Worm (Caenorhabditis elegans): ENCODE data around the gene R13A1.3.

R13A1.3 gene

DNA sequence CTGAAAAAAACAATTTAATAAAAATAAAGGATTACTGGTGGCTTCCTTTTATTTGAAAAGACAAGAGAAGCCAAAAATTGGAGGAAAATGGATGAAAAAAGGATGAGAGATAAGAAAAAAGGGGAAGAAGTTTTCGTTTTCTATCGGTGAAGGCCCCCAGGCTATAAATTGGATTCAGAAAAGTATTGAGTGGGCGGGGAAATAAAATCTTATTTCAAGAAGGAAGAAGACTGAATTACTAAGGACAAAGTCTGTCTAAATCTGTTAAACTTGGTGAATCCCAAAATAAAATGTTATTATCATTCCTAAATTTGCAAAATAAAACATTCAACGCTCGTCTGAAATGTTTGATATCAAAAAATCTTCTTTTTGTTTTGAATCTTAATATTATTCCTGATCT lies 18.3 kb downstream of the R13A1.3 start:
- no peak for TF ChIP-seq tbx-37 (GFP tag; conservative IDR thresholded peaks at IDR 0.05)
- TF ChIP-seq ets-7 (tag; optimal IDR thresholded peaks at IDR 0.05): no peak
- TF ChIP-seq scrt-1 (GFP tag; IDR thresholded peaks at IDR 0.05): no peak
- TF ChIP-seq tra-4 (tag; optimal IDR thresholded peaks at IDR 0.05): no peak
- TF ChIP-seq sea-1 (GFP tag; conservative IDR thresholded peaks at IDR 0.05): no peak
- TF ChIP-seq F13C5.2 (tag; optimal IDR thresholded peaks at IDR 0.05): no peak
- no peak for TF ChIP-seq hnd-1 (tag; optimal IDR thresholded peaks at IDR 0.05)
- TF ChIP-seq tbx-11 (GFP tag; IDR thresholded peaks at IDR 0.05): no peak
- TF ChIP-seq ceh-36 (tag; optimal IDR thresholded peaks at IDR 0.05): no peak
- no peak for TF ChIP-seq ceh-13 (GFP tag; optimal IDR thresholded peaks at IDR 0.05)
- no peak for TF ChIP-seq hmg-4 (GFP tag; optimal IDR thresholded peaks at IDR 0.05)
- no peak for TF ChIP-seq hmbx-1 (tag; optimal IDR thresholded peaks at IDR 0.05)
- no peak for TF ChIP-seq B0310.2 (tag; optimal IDR thresholded peaks at IDR 0.05)
- no peak for TF ChIP-seq pes-1 (GFP tag; IDR thresholded peaks at IDR 0.05)
- TF ChIP-seq aly-1 (tag; optimal IDR thresholded peaks at IDR 0.05): no peak
- TF ChIP-seq ama-1 (optimal IDR thresholded peaks at IDR 0.05): no peak

DNA sequence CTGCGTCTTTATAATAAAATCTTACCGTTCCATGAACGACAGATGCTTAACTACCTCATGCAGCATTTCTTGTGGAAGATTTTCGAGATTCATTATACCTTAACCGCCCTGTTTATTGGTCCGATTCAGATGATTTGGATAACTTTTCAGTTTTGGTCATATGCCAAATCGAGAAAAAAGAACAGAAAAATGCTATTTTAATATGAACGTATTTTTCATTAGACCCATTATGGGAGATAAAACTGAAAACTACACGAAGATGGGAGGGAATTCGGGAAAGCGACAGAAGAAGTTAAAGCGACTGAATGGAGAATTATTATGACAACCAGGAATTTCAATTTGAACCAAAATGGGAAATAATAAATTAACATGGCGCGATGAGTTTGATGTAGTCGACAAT lies 23.3 kb downstream of the R13A1.3 start, which contains the start of gene R13A1.10:
R13A1.10 (minus strand) TSS at position 101 of the 400 bp plus-strand sequence.
- TF ChIP-seq pes-1 (GFP tag; IDR thresholded peaks at IDR 0.05) (no peak), hmbx-1 (tag; optimal IDR thresholded peaks at IDR 0.05) (no peak), F13C5.2 (tag; optimal IDR thresholded peaks at IDR 0.05) (no peak), tra-4 (tag; optimal IDR thresholded peaks at IDR 0.05) (no peak), ceh-36 (tag; optimal IDR thresholded peaks at IDR 0.05) (no peak), ets-7 (tag; optimal IDR thresholded peaks at IDR 0.05) (no peak), hmg-4 (GFP tag; optimal IDR thresholded peaks at IDR 0.05) (no peak), tbx-11 (GFP tag; IDR thresholded peaks at IDR 0.05) (no peak)

DNA sequence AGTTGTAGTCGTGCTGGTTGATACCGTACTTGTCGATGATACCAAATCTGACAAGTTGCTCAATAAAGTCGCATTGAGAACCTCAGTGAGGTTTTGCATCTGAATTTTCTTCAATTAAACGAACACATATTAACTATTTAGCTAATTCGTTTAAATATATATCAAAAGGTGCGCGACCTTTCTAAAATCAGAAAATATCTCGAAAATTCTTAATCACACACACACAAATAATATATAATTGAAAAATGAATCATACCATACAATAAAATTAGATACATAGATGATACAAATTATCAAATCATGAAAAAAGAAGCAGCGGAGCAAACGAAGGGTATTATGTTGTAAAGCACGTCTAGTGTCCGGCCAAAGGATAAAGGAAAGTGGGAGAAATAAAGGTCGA lies 24.4 kb downstream of the R13A1.3 start, which contains the start of gene D2024.5:
D2024.5 (minus strand) TSS at position 101 of the 400 bp plus-strand sequence.
- TF ChIP-seq ets-7 (tag; optimal IDR thresholded peaks at IDR 0.05) (no peak), scrt-1 (GFP tag; IDR thresholded peaks at IDR 0.05) (no peak)

DNA sequence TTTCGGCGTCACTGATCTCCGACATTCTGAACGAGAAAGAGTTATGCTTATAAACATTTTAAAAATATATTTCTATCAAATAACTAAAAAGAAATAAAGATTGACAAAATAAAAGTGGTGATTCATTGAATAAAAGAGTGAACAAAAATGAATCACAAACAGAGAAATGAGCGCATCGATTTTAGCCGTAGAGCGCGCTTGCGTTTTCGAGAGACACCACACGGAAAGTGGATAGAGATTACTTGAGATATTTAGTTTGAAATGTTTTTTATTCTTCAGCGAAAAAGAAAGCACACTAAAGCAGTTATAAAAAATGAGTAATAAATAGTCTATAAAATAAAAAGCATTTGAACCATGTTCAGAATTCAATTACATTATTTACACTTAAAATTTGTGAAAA lies 26.4 kb downstream of the R13A1.3 start, which contains the start of gene cap-1:
cap-1 (minus strand) TSS at position 26 of the 400 bp plus-strand sequence.
- TF ChIP-seq aly-1 (tag; optimal IDR thresholded peaks at IDR 0.05): no peak
- TF ChIP-seq tbx-37 (GFP tag; conservative IDR thresholded peaks at IDR 0.05): peak; percentile 44; the same call in 1 of the 2 replicates
- peak; percentile 36 for TF ChIP-seq F13C5.2 (tag; optimal IDR thresholded peaks at IDR 0.05)

DNA sequence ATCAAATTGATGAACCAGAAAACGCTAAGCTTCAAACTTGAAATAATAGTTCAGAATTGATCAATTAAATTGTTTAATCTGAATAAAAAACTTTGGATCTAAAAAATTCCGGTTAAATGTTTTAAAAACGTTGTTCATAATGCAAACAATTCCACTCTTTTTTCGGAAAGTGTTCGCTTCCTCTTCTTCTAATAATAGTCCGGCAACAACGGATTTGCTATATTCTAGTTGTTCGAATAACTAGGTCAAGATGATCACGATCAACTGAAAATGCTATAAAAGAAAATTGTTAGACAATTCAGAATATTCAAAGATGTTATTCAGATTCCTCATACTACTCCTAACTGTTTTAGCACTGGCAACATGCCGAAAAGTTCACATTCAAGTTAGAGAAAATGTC lies 27.1 kb downstream of the R13A1.3 start, which contains the start of gene D2024.4:
D2024.4 (plus strand) TSS at position 301 of the 400 bp plus-strand sequence.
- TF ChIP-seq ama-1 (optimal IDR thresholded peaks at IDR 0.05): no peak
- no peak for TF ChIP-seq ceh-36 (tag; optimal IDR thresholded peaks at IDR 0.05)
- TF ChIP-seq F13C5.2 (tag; optimal IDR thresholded peaks at IDR 0.05): no peak
- TF ChIP-seq hmbx-1 (tag; optimal IDR thresholded peaks at IDR 0.05): no peak
- no peak for TF ChIP-seq aly-1 (tag; optimal IDR thresholded peaks at IDR 0.05)
- TF ChIP-seq scrt-1 (GFP tag; IDR thresholded peaks at IDR 0.05): no peak
- TF ChIP-seq sea-1 (GFP tag; conservative IDR thresholded peaks at IDR 0.05): no peak
- TF ChIP-seq flt-1 (GFP tag; IDR thresholded peaks at IDR 0.05): no peak
- TF ChIP-seq B0310.2 (tag; optimal IDR thresholded peaks at IDR 0.05): no peak
- TF ChIP-seq hnd-1 (tag; optimal IDR thresholded peaks at IDR 0.05): no peak
- no peak for TF ChIP-seq tbx-37 (GFP tag; conservative IDR thresholded peaks at IDR 0.05)
- no peak for TF ChIP-seq tbx-11 (GFP tag; IDR thresholded peaks at IDR 0.05)
- TF ChIP-seq ets-7 (tag; optimal IDR thresholded peaks at IDR 0.05): no peak
- TF ChIP-seq tra-4 (tag; optimal IDR thresholded peaks at IDR 0.05): no peak

DNA sequence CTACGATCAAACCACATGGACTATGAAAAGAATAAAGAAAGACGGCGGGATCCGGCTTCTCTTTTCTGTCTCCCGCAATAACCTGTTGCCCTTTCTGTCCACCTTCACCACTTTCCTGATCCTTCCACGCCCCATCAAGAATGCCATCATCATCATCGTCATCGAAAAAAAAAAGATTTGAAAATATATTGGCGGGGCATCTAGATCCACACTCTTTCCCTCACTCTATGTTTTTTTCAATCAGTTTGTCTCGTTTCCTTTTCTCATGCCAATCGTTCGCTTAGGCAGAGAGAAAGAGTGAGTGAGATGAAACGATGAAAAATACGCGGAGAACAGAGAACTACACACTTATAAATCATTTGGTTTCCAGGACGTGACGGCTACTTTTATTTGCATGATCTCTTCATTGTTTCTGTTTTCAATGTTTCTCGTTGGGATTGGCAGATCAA lies 29.8 kb downstream of the R13A1.3 start:
- TF ChIP-seq tbx-11 (GFP tag; IDR thresholded peaks at IDR 0.05): no peak
- TF ChIP-seq ets-7 (tag; optimal IDR thresholded peaks at IDR 0.05): no peak
- no peak for TF ChIP-seq tbx-37 (GFP tag; conservative IDR thresholded peaks at IDR 0.05)

DNA sequence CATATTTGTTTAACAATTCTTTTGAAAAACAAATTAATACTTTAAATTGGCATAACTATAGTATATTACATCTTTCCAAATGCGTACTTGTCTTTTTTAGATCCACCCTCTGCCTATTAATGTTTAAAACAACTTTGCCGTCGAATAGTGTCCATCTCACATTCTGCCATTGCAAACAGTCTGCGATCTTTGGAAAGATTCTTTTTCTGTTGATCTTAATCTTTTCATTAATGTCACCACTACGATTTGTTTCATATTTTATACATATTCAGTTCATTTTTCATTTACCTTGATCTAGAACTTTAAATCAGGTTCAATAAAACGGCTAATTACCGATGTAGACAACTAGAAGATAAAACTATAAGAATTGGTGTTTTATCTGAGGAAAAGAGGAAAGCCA lies 30.8 kb downstream of the R13A1.3 start:
- TF ChIP-seq ets-7 (tag; optimal IDR thresholded peaks at IDR 0.05): no peak
- no peak for TF ChIP-seq hmg-4 (GFP tag; optimal IDR thresholded peaks at IDR 0.05)
- no peak for TF ChIP-seq ceh-13 (GFP tag; optimal IDR thresholded peaks at IDR 0.05)
- no peak for TF ChIP-seq scrt-1 (GFP tag; IDR thresholded peaks at IDR 0.05)
- no peak for TF ChIP-seq tbx-11 (GFP tag; IDR thresholded peaks at IDR 0.05)
- TF ChIP-seq pes-1 (GFP tag; IDR thresholded peaks at IDR 0.05): no peak
- TF ChIP-seq ceh-36 (tag; optimal IDR thresholded peaks at IDR 0.05): no peak
- no peak for TF ChIP-seq ama-1 (optimal IDR thresholded peaks at IDR 0.05)

DNA sequence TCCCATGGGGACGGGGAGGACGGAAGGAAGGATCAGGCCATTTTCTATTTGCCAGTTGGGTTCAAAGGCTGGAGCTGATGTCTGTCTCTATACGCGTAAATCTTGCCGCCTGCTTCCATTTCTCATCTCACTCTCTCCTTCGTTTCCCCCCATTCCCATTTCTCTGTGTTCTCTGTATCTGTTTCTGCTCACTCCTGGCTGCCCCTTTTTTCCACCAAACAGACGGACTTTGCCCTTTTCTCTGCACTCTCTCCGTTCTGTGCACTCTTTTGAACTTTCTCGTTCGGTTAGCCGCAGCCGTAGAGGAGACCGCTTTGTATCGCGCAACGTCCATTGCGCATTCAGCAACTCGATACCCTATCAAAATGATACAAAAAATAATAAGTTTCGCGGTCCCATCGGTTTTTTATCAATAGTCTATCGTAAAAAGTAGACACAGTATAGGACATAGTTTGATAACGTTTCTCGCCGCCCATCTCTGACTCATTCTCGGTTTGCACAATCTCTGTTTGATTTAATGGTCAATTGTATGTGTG lies 31.7 kb downstream of the R13A1.3 start:
- TF ChIP-seq F13C5.2 (tag; optimal IDR thresholded peaks at IDR 0.05) (peak; percentile 74), tra-4 (tag; optimal IDR thresholded peaks at IDR 0.05) (no peak), hmbx-1 (tag; optimal IDR thresholded peaks at IDR 0.05) (no peak), hnd-1 (tag; optimal IDR thresholded peaks at IDR 0.05) (no peak), tbx-11 (GFP tag; IDR thresholded peaks at IDR 0.05) (peak; percentile 45; the same call in 1 of the 2 replicates), sea-1 (GFP tag; conservative IDR thresholded peaks at IDR 0.05) (0 out of 2 replicates have a peak, but pooled peaks have one; percentile 7), scrt-1 (GFP tag; IDR thresholded peaks at IDR 0.05) (no peak), hmg-4 (GFP tag; optimal IDR thresholded peaks at IDR 0.05) (peak; percentile 73)
